Fruit fly (Drosophila melanogaster): ENCODE data around the gene CG6415.

CG6415 gene

DNA sequence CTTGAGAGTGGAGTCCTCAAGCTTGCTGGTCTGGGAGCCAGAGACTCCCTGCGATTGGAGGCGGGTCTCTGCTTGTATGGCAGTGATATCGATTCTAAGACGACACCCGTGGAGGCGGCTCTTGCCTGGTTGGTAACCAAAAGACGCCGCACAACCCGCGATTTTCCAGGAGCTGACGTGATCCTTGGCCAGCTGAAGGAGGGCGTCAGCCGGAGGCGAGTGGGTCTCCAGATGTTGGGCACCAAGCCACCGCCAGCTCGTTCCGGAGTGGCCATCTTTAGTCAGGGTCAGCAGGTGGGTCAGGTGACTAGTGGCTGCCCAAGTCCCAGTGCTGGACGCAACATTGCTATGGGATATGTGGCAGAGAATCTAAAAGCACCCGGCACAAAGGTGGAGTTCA is 1.0 kb downstream of the CG6415 start:
- TF ChIP-seq Snoo (tag; optimal IDR thresholded peaks at IDR 0.05) (no peak), Ets98B (GFP tag; IDR thresholded peaks at IDR 0.05) (no peak), CG8159 (tag; optimal IDR thresholded peaks at IDR 0.05) (no peak), CG14655 (GFP tag; optimal IDR thresholded peaks at IDR 0.05) (no peak), CG12605 (GFP tag; IDR thresholded peaks at IDR 0.05) (no peak), Pif1A (GFP tag; optimal IDR thresholded peaks at IDR 0.05) (no peak), CG10348 (GFP tag; IDR thresholded peaks at IDR 0.05) (no peak), CG15710 (tag; optimal IDR thresholded peaks at IDR 0.05) (no peak), D1 (tag; optimal IDR thresholded peaks at IDR 0.05) (no peak), CG34367 (tag; optimal IDR thresholded peaks at IDR 0.05) (no peak), CG4496 (GFP tag; IDR thresholded peaks at IDR 0.05) (no peak), CG13204 (GFP tag; optimal IDR thresholded peaks at IDR 0.05) (no peak), CG32121 (GFP tag; IDR thresholded peaks at IDR 0.05) (no peak), Pif1B (GFP tag; optimal IDR thresholded peaks at IDR 0.05) (no peak), EcR (GFP tag; optimal IDR thresholded peaks at IDR 0.05) (no peak)

DNA sequence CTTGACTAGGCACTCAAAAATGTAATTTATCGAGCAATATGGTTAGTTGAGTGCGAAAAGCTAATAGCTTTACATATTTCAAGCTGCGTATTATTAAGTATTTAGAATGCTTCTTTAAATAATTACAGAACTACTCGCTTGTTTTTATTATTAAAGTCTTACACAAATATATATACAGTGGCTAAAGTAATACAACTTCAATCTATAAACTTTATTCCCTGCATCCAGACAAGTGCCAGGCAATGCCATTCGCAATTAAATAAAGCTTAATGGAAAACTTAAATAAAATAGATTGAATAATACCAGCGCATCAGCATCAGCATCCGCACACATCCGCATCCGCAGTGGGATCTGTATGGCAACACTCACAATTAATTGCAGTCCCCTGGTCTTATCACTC is 2.8 kb downstream of the CG6415 start:
- no peak for TF ChIP-seq CG32121 (GFP tag; IDR thresholded peaks at IDR 0.05)
- no peak for TF ChIP-seq CG8301 (tag; optimal IDR thresholded peaks at IDR 0.05)
- no peak for TF ChIP-seq CG9948 (tag; optimal IDR thresholded peaks at IDR 0.05)
- no peak for TF ChIP-seq CG8159 (tag; optimal IDR thresholded peaks at IDR 0.05)
- TF ChIP-seq Snoo (tag; optimal IDR thresholded peaks at IDR 0.05) = no peak
- no peak for TF ChIP-seq fd96Ca (GFP tag; IDR thresholded peaks at IDR 0.05)
- no peak for TF ChIP-seq gl (tag; optimal IDR thresholded peaks at IDR 0.05)
- TF ChIP-seq CG34367 (tag; optimal IDR thresholded peaks at IDR 0.05) = no peak
- no peak for TF ChIP-seq CG12605 (GFP tag; IDR thresholded peaks at IDR 0.05)
- no peak for TF ChIP-seq Ets98B (GFP tag; IDR thresholded peaks at IDR 0.05)
- no peak for TF ChIP-seq CG15710 (tag; optimal IDR thresholded peaks at IDR 0.05)
- TF ChIP-seq CG4496 (GFP tag; IDR thresholded peaks at IDR 0.05) = no peak
- TF ChIP-seq CG10348 (GFP tag; IDR thresholded peaks at IDR 0.05) = no peak
- no peak for TF ChIP-seq Pif1A (GFP tag; optimal IDR thresholded peaks at IDR 0.05)
- no peak for TF ChIP-seq CG17806 (tag; optimal IDR thresholded peaks at IDR 0.05)
- no peak for TF ChIP-seq CG14655 (GFP tag; optimal IDR thresholded peaks at IDR 0.05)
- no peak for TF ChIP-seq rn (GFP tag; IDR thresholded peaks at IDR 0.05)

DNA sequence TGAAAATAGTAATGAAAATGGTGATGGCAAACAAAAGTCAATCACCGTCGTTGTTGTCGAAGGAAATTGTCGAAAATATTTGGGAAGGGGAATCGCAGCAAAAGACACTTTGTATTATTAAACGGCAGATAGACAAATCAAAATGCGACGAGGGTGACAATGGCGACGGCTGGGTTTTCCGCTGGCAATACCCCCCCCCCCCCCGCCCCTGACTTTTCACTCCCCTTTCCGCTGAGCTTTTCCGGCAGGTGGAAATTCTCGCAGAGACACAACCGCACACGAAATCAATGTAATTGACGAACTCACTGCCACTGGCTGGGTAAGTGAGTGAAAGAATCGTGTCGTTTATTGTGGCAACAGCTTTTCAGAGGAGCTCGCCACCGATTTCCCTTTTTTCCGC is 4.7 kb downstream of the CG6415 start:
- TF ChIP-seq Ets98B (GFP tag; IDR thresholded peaks at IDR 0.05) (no peak), gl (tag; optimal IDR thresholded peaks at IDR 0.05) (no peak), CG13204 (GFP tag; optimal IDR thresholded peaks at IDR 0.05) (no peak), D1 (tag; optimal IDR thresholded peaks at IDR 0.05) (no peak), Pif1B (GFP tag; optimal IDR thresholded peaks at IDR 0.05) (no peak), CG8159 (tag; optimal IDR thresholded peaks at IDR 0.05) (no peak), CG4496 (GFP tag; IDR thresholded peaks at IDR 0.05) (no peak), CG10348 (GFP tag; IDR thresholded peaks at IDR 0.05) (no peak), CG15710 (tag; optimal IDR thresholded peaks at IDR 0.05) (no peak), rn (GFP tag; IDR thresholded peaks at IDR 0.05) (no peak), CG12605 (GFP tag; IDR thresholded peaks at IDR 0.05) (no peak), EcR (GFP tag; optimal IDR thresholded peaks at IDR 0.05) (no peak), Pif1A (GFP tag; optimal IDR thresholded peaks at IDR 0.05) (no peak), CG17806 (tag; optimal IDR thresholded peaks at IDR 0.05) (no peak), CG9948 (tag; optimal IDR thresholded peaks at IDR 0.05) (no peak), CG34367 (tag; optimal IDR thresholded peaks at IDR 0.05) (no peak), CG8301 (tag; optimal IDR thresholded peaks at IDR 0.05) (no peak)

DNA sequence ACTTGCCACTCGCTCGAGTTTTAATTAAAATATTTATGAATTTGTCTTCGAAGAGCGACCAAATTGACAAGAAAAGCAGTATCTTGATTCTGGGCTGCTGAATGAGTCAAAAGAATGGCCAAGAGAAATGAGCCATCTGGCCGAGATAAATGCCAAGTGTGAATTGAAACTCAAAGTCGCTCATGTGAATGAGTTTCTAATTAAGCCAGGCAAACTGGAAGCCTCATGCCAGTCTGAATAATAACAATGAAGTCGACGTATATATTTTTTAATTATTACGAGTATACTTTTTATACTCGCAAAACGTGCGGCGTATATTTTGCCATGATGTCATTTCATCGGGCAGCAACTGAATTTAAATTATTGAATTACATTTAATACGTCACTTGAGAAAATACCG is 5.9 kb downstream of the CG6415 start, which contains the start of gene Lip2:
TSS of gene Lip2 (minus strand) at position 101 of the 400 bp plus-strand sequence.
- TF ChIP-seq Pif1A (GFP tag; optimal IDR thresholded peaks at IDR 0.05) (no peak), CG8159 (tag; optimal IDR thresholded peaks at IDR 0.05) (no peak), CG34367 (tag; optimal IDR thresholded peaks at IDR 0.05) (no peak)

DNA sequence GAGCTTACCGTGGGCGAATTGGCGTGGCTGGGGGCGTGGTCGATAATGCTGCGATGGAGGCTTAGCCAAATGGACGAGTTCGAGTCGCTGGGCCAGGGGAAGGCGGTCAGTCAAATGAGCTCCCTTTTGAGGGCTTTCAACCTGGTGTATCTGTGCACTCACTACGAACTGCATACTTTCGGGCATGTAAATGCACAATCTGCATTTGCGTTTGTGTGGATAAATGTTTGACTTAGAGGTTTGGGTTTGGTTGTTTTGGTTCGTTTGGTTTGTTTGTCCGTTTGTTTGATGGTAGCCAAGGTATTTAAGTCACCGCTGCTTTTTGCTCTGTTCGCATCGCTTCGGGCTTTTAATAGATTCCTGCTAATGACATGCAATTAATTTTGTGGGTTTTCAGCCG is 7.8 kb downstream of the CG6415 start:
- TF ChIP-seq Pif1A (GFP tag; optimal IDR thresholded peaks at IDR 0.05) (no peak), CG14655 (GFP tag; optimal IDR thresholded peaks at IDR 0.05) (no peak), CG4496 (GFP tag; IDR thresholded peaks at IDR 0.05) (no peak), D1 (tag; optimal IDR thresholded peaks at IDR 0.05) (no peak), EcR (GFP tag; optimal IDR thresholded peaks at IDR 0.05) (no peak), CG32121 (GFP tag; IDR thresholded peaks at IDR 0.05) (no peak), CG8301 (tag; optimal IDR thresholded peaks at IDR 0.05) (no peak), Ets98B (GFP tag; IDR thresholded peaks at IDR 0.05) (no peak), CG17806 (tag; optimal IDR thresholded peaks at IDR 0.05) (no peak)

DNA sequence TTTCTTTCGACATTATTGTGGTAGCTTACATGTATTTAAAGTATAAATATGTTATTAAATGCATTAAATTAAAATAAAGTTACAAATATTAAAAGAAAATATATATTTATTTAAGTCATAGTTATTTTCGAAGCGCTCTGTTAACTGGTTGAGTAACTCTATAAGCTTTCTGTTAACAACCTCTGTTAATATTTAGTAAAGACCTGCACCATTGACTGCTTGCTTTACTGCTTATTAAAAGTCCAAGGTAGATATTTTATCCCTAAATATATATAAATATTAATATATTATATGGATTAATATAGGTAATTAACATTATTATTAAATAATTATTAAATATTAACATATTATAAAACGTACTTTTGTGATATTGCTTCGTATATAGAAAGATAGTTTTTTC is 18.1 kb downstream of the CG6415 start:
- TF ChIP-seq CG9948 (tag; optimal IDR thresholded peaks at IDR 0.05) (no peak), gl (tag; optimal IDR thresholded peaks at IDR 0.05) (no peak), D1 (tag; optimal IDR thresholded peaks at IDR 0.05) (peak; percentile 56)

DNA sequence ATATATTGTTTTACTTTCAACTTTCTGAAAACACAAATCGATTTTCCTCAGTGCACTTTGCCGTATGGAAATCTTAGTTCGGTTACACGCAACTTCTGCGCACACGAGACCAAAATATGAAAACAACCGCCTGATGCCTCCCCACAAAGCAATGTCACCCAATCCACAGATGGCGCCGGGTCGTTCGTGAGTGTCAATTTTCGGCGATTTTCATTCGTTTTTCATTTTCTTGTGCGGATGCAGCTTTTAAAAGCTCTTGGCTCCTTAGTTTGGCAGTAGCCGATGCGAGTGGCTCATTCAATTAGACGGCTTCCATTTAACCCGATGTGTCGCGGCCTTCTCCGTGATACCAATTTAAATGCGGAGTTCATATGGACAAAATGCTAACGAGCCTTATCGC is 20.5 kb downstream of the CG6415 start, which contains the start of gene CG6431:
TSS of gene CG6431 (plus strand) at position 301 of the 400 bp plus-strand sequence.
- TF ChIP-seq D1 (tag; optimal IDR thresholded peaks at IDR 0.05) (no peak), gl (tag; optimal IDR thresholded peaks at IDR 0.05) (no peak), CG14655 (GFP tag; optimal IDR thresholded peaks at IDR 0.05) (no peak)

All from whole organism, pupa.